Worm (Caenorhabditis elegans) whole organism, L3 larva: ENCODE results near the gene T10C6.16.

Experiments
- ama-1 ChIP-seq: fragments of 150-350 bp; optimal IDR thresholded peaks from 2 replicates; lab custom pipeline; 2018
- egl-27 ChIP-seq: sonication (generic microtip); optimal IDR thresholded peaks from 4 replicates; lab custom pipeline; 2017; ENCODE audit warnings: missing biosample characterization, missing genetic modification reagents, missing genetic modification characterization
- fkh-10 ChIP-seq: sonication (generic microtip); optimal IDR thresholded peaks from 2 replicates; lab custom pipeline; 2017; ENCODE audit warnings: missing biosample characterization, missing genetic modification reagents, missing genetic modification characterization
- lin-15B ChIP-seq: fragments of 150-350 bp; optimal IDR thresholded peaks from 2 replicates; lab custom pipeline; 2014; ENCODE audit warnings: missing biosample characterization, missing genetic modification characterization
- nhr-12 ChIP-seq: fragments of 150-350 bp; optimal IDR thresholded peaks from 2 replicates; lab custom pipeline; 2014; ENCODE audit warnings: missing biosample characterization, missing genetic modification characterization
- nhr-237 ChIP-seq: fragments of 150-350 bp; optimal IDR thresholded peaks from 2 replicates; lab custom pipeline; 2014; ENCODE audit warnings: missing biosample characterization, missing genetic modification characterization
- pha-4 ChIP-seq: fragments of 150-350 bp; optimal IDR thresholded peaks from 2 replicates; lab custom pipeline; 2014; ENCODE audit warnings: missing biosample characterization, missing genetic modification reagents, missing genetic modification characterization
- zag-1 ChIP-seq: fragments of 150-350 bp; optimal IDR thresholded peaks from 2 replicates; lab custom pipeline; 2014; ENCODE audit warnings: missing biosample characterization, missing genetic modification characterization

DNA sequence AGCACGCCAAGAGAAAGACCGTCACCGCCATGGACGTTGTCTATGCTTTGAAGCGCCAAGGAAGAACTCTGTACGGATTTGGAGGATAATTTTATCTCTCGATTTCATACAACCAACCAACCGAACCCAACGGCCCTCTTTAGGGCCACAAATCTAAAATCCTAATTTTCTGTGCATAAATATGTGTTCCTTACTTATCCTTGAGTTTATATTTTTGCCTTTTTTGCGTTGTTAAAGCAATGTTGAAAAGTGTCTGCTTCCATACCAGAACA is 9.9 kb upstream of the T10C6.16 start:
- no peak for TF ChIP-seq nhr-237
- no peak for TF ChIP-seq lin-15B
- no peak for TF ChIP-seq zag-1 (tag; lab: Kevin White, UChicago)
- TF ChIP-seq pha-4 = no peak
- no peak for TF ChIP-seq fkh-10 (GFP tag; lab: Kevin White, UChicago)
- TF ChIP-seq ama-1 (lab: Kevin White, UChicago) = no peak
- no peak for TF ChIP-seq nhr-12
- no peak for TF ChIP-seq egl-27 (tag; lab: Kevin White, UChicago)
